Fruit fly (Drosophila melanogaster) whole organism, embryonic: ENCODE data around the gene CG13250.

Experiments used
- Atf-2 ChIP-seq: fragments of 200-800 bp; sonication (Bioruptor generic); optimal IDR thresholded peaks from 2 replicates; lab custom pipeline; 2016; ENCODE audit warnings: missing biosample characterization, missing genetic modification characterization
- Atf3 ChIP-seq: fragments of 200-800 bp; sonication (Bioruptor generic); optimal IDR thresholded peaks from 3 replicates; lab custom pipeline; 2016; ENCODE audit warnings: missing biosample characterization, missing genetic modification characterization
- BEAF-32 ChIP-seq: fragments of 200-800 bp; sonication (Bioruptor generic); optimal IDR thresholded peaks from 3 replicates; lab custom pipeline; 2017; ENCODE audit warnings: missing biosample characterization, missing genetic modification characterization, mild to moderate bottlenecking, moderate library complexity, missing genetic modification reagents
- CG10366 ChIP-seq: fragments of 200-800 bp; sonication (Bioruptor generic); IDR thresholded peaks from 2 replicates; pipeline ENCODE4 v1.3.6; 2022; ENCODE audit warnings: missing biosample characterization, missing genetic modification characterization
- CG10431 ChIP-seq: fragments of 200-800 bp; sonication (Bioruptor generic); optimal IDR thresholded peaks from 3 replicates; lab custom pipeline; 2018; ENCODE audit warnings: missing biosample characterization, mild to moderate bottlenecking, missing genetic modification characterization
- CG10543 ChIP-seq: fragments of 200-800 bp; sonication (Bioruptor generic); optimal IDR thresholded peaks from 3 replicates; lab custom pipeline; 2017; ENCODE audit warnings: missing biosample characterization, mild to moderate bottlenecking, missing genetic modification characterization, moderate library complexity
- CG10959 ChIP-seq: fragments of 200-800 bp; sonication (Bioruptor generic); IDR thresholded peaks from 2 replicates; pipeline ENCODE4 v1.3.6; 2022; ENCODE audit warnings: missing biosample characterization, missing genetic modification characterization
- CG11247 ChIP-seq: fragments of 200-800 bp; sonication (Bioruptor generic); IDR thresholded peaks from 2 replicates; pipeline ENCODE4 v1.3.6; 2022; ENCODE audit warnings: missing biosample characterization, missing genetic modification characterization
- CG11456 ChIP-seq: fragments of 200-800 bp; sonication (Bioruptor generic); IDR thresholded peaks from 3 replicates; pipeline ENCODE4 v1.3.6; 2022; ENCODE audit warnings: missing biosample characterization, missing genetic modification characterization
- CG12236 ChIP-seq: fragments of 200-800 bp; sonication (Bioruptor generic); optimal IDR thresholded peaks from 2 replicates; lab custom pipeline; 2016; ENCODE audit warnings: missing biosample characterization, missing genetic modification characterization
- CG15073 ChIP-seq: fragments of 200-800 bp; sonication (Bioruptor generic); optimal IDR thresholded peaks from 2 replicates; lab custom pipeline; 2016; ENCODE audit warnings: missing biosample characterization, missing genetic modification characterization
- CG1647 ChIP-seq: fragments of 200-800 bp; sonication (Bioruptor generic); optimal IDR thresholded peaks from 3 replicates; lab custom pipeline; 2016; ENCODE audit warnings: missing biosample characterization, missing genetic modification characterization
- CG18764 ChIP-seq: fragments of 200-800 bp; sonication (Bioruptor generic); optimal IDR thresholded peaks from 3 replicates; lab custom pipeline; 2016; ENCODE audit warnings: missing biosample characterization, missing genetic modification characterization
- CG31441 ChIP-seq: fragments of 200-800 bp; sonication (Bioruptor generic); IDR thresholded peaks from 2 replicates; pipeline ENCODE4 v1.3.6; 2022; ENCODE audit warnings: missing biosample characterization, missing genetic modification characterization
- CG3407 ChIP-seq: fragments of 200-800 bp; sonication (Bioruptor generic); optimal IDR thresholded peaks from 2 replicates; lab custom pipeline; 2018; ENCODE audit warnings: missing biosample characterization, mild to moderate bottlenecking, missing genetic modification characterization
- CG34376 ChIP-seq: fragments of 200-800 bp; sonication (Bioruptor generic); optimal IDR thresholded peaks from 2 replicates; lab custom pipeline; 2018; ENCODE audit warnings: missing biosample characterization, mild to moderate bottlenecking, missing genetic modification characterization
- CG3838 ChIP-seq: fragments of 200-800 bp; sonication (Bioruptor generic); optimal IDR thresholded peaks from 3 replicates; lab custom pipeline; 2016; ENCODE audit warnings: missing biosample characterization, missing genetic modification characterization
- CG5953 ChIP-seq: fragments of 200-800 bp; sonication (Bioruptor generic); IDR thresholded peaks from 2 replicates; pipeline ENCODE4 v1.3.6; 2022; ENCODE audit warnings: missing biosample characterization, missing genetic modification characterization
- CG6654 ChIP-seq: fragments of 200-800 bp; sonication (Bioruptor generic); optimal IDR thresholded peaks from 2 replicates; lab custom pipeline; 2017; ENCODE audit warnings: missing biosample characterization, mild to moderate bottlenecking, missing genetic modification characterization
- CG6813 ChIP-seq: fragments of 200-800 bp; sonication (Bioruptor generic); optimal IDR thresholded peaks from 2 replicates; lab custom pipeline; 2017; ENCODE audit warnings: missing biosample characterization, missing genetic modification characterization, mild to moderate bottlenecking, moderate library complexity, missing genetic modification reagents
- CG7786 ChIP-seq: fragments of 200-800 bp; sonication (Bioruptor generic); optimal IDR thresholded peaks from 2 replicates; lab custom pipeline; 2016; ENCODE audit warnings: missing biosample characterization, missing genetic modification characterization
- CG8478 ChIP-seq: fragments of >200 bp; optimal IDR thresholded peaks from 2 replicates; lab custom pipeline; 2018
- CG9609 ChIP-seq: fragments of 200-800 bp; sonication (Bioruptor generic); optimal IDR thresholded peaks from 3 replicates; lab custom pipeline; 2016; ENCODE audit warnings: missing biosample characterization, missing genetic modification characterization
- CG9817 ChIP-seq: fragments of 200-800 bp; sonication (Bioruptor generic); optimal IDR thresholded peaks from 2 replicates; lab custom pipeline; 2018; ENCODE audit warnings: missing biosample characterization, mild to moderate bottlenecking, missing genetic modification characterization, moderate library complexity
- CG9876 ChIP-seq: fragments of 200-800 bp; sonication (Bioruptor generic); optimal IDR thresholded peaks from 2 replicates; lab custom pipeline; 2016; ENCODE audit warnings: missing biosample characterization, missing genetic modification characterization
- Dbx ChIP-seq: fragments of 200-800 bp; sonication (Bioruptor generic); IDR thresholded peaks from 3 replicates; pipeline ENCODE4 v1.3.6; 2022; ENCODE audit warnings: missing biosample characterization, missing genetic modification characterization
- GATAe ChIP-seq: fragments of 200-800 bp; sonication (Bioruptor generic); conservative IDR thresholded peaks from 2 replicates; pipeline ENCODE4 v1.3.6; 2022; ENCODE audit warnings: missing biosample characterization, missing genetic modification characterization
- Hr3 ChIP-seq: fragments of 200-800 bp; sonication (Bioruptor generic); optimal IDR thresholded peaks from 3 replicates; lab custom pipeline; 2016; ENCODE audit warnings: missing biosample characterization, missing genetic modification characterization
- Hr51 ChIP-seq, 2 experiments: fragments of 200-800 bp; sonication (Bioruptor generic); optimal IDR thresholded peaks; 2 replicates in 1 of 2; 3 replicates in 1 of 2; lab custom pipeline; 2016 to 2018; ENCODE audit warnings: missing biosample characterization in 2 of 2, missing genetic modification characterization in 2 of 2, mild to moderate bottlenecking in 1 of 2, moderate library complexity in 1 of 2
- Mes4 ChIP-seq: fragments of 200-800 bp; sonication (Bioruptor generic); optimal IDR thresholded peaks from 2 replicates; lab custom pipeline; 2016; ENCODE audit warnings: missing biosample characterization, missing genetic modification characterization
- NC2α ChIP-seq: fragments of 200-800 bp; sonication (Bioruptor generic); optimal IDR thresholded peaks from 2 replicates; lab custom pipeline; 2016; ENCODE audit warnings: missing biosample characterization, missing genetic modification characterization
- Sox102F ChIP-seq: fragments of 200-800 bp; sonication (Bioruptor generic); optimal IDR thresholded peaks from 2 replicates; lab custom pipeline; 2018; ENCODE audit warnings: missing biosample characterization, mild to moderate bottlenecking, missing genetic modification characterization, moderate library complexity
- ac ChIP-seq: fragments of 200-800 bp; sonication (Bioruptor generic); optimal IDR thresholded peaks from 3 replicates; lab custom pipeline; 2017; ENCODE audit warnings: missing biosample characterization, mild to moderate bottlenecking, missing genetic modification characterization
- ara ChIP-seq: fragments of 200-800 bp; sonication (Bioruptor generic); IDR thresholded peaks from 2 replicates; pipeline ENCODE4 v1.3.6; 2022; ENCODE audit warnings: missing biosample characterization, missing genetic modification characterization
- ase ChIP-seq: fragments of 200-800 bp; sonication (Bioruptor generic); IDR thresholded peaks from 3 replicates; pipeline ENCODE4 v1.3.6; 2022; ENCODE audit warnings: missing biosample characterization, missing genetic modification characterization
- bigmax ChIP-seq: fragments of 200-800 bp; sonication (Bioruptor generic); optimal IDR thresholded peaks from 2 replicates; lab custom pipeline; 2018; ENCODE audit warnings: missing biosample characterization, mild to moderate bottlenecking, missing genetic modification characterization
- caup ChIP-seq: fragments of 200-800 bp; sonication (Bioruptor generic); optimal IDR thresholded peaks from 3 replicates; lab custom pipeline; 2017; ENCODE audit warnings: missing biosample characterization, mild to moderate bottlenecking, missing genetic modification characterization, moderate library complexity; ENCODE audit not compliant: severe bottlenecking
- chm ChIP-seq: fragments of 200-800 bp; sonication (Bioruptor generic); IDR thresholded peaks from 2 replicates; pipeline ENCODE4 v1.3.6; 2022; ENCODE audit warnings: missing biosample characterization, missing genetic modification characterization
- fru ChIP-seq: fragments of >200 bp; optimal IDR thresholded peaks from 2 replicates; lab custom pipeline; 2017
- h ChIP-seq: fragments of >200 bp; optimal IDR thresholded peaks from 2 replicates; lab custom pipeline; 2017
- ind ChIP-seq: fragments of 200-800 bp; sonication (Bioruptor generic); optimal IDR thresholded peaks from 3 replicates; lab custom pipeline; 2016; ENCODE audit warnings: missing biosample characterization, missing genetic modification characterization
- ken ChIP-seq: fragments of 200-800 bp; sonication (Bioruptor generic); IDR thresholded peaks from 3 replicates; pipeline ENCODE4 v1.3.6; 2022; ENCODE audit warnings: missing biosample characterization, missing genetic modification characterization
- lmd ChIP-seq: fragments of 200-800 bp; sonication (Bioruptor generic); IDR thresholded peaks from 2 replicates; pipeline ENCODE4 v1.3.6; 2022; ENCODE audit warnings: missing biosample characterization, missing genetic modification characterization
- onecut ChIP-seq: fragments of 200-800 bp; sonication (Bioruptor generic); IDR thresholded peaks from 2 replicates; pipeline ENCODE4 v1.3.6; 2022; ENCODE audit warnings: missing biosample characterization, missing genetic modification characterization
- otp ChIP-seq: fragments of 200-800 bp; sonication (Bioruptor generic); IDR thresholded peaks from 3 replicates; pipeline ENCODE4, ENCODE4 v1.3.6; 2022; ENCODE audit warnings: missing biosample characterization, missing genetic modification characterization
- pita ChIP-seq: fragments of 200-800 bp; sonication (Bioruptor generic); optimal IDR thresholded peaks from 2 replicates; lab custom pipeline; 2017; ENCODE audit warnings: missing biosample characterization, mild to moderate bottlenecking, missing genetic modification characterization
- row ChIP-seq: fragments of 200-800 bp; sonication (Bioruptor generic); IDR thresholded peaks from 3 replicates; pipeline ENCODE4 v1.3.6; 2022; ENCODE audit warnings: missing biosample characterization, missing genetic modification characterization
- shn ChIP-seq: fragments of 200-800 bp; sonication (Bioruptor generic); optimal IDR thresholded peaks from 3 replicates; lab custom pipeline; 2016; ENCODE audit warnings: missing biosample characterization, missing genetic modification characterization
- ssp ChIP-seq: fragments of 200-800 bp; sonication (Bioruptor generic); IDR thresholded peaks from 2 replicates; pipeline ENCODE4 v1.3.6; 2022; ENCODE audit warnings: missing biosample characterization, missing genetic modification characterization
- tin ChIP-seq: fragments of 200-800 bp; sonication (Bioruptor generic); optimal IDR thresholded peaks from 3 replicates; lab custom pipeline; 2016; ENCODE audit warnings: missing biosample characterization, missing genetic modification characterization
- tx ChIP-seq: fragments of 200-800 bp; sonication (Bioruptor generic); optimal IDR thresholded peaks from 2 replicates; lab custom pipeline; 2016; ENCODE audit warnings: missing biosample characterization, missing genetic modification characterization
- zfh1 ChIP-seq: fragments of 200-800 bp; sonication (Bioruptor generic); IDR thresholded peaks from 3 replicates; pipeline ENCODE4 v1.3.6; 2022; ENCODE audit warnings: missing biosample characterization, missing genetic modification characterization

The CG13250 gene

dm6 chr3L:20526196-20526740, 7.2 kb upstream of the CG13250 start, which contains the start of gene Nubp2 (continued):
- TF ChIP-seq CG3838 (GFP tag; lab: Kevin White, UChicago) (peak; percentile 93), CG10543 (GFP tag; lab: Kevin White, UChicago) (peak; percentile 97), CG10431 (GFP tag; lab: Kevin White, UChicago) (peak; percentile 82), CG9609 (GFP tag; lab: Kevin White, UChicago) (peak; percentile 94), GATAe (GFP tag; lab: Robert Waterston, UW) (peak; percentile 90), ssp (GFP tag; lab: Robert Waterston, UW) (peak; percentile 90), Atf-2 (GFP tag; lab: Kevin White, UChicago) (peak; percentile 91), CG10366 (GFP tag; lab: Robert Waterston, UW) (peak; percentile 90), Mes4 (GFP tag; lab: Kevin White, UChicago) (peak; percentile 87), Atf3 (GFP tag; lab: Kevin White, UChicago) (peak; percentile 92), row (GFP tag; lab: Robert Waterston, UW) (peak; percentile 98), CG15073 (GFP tag; lab: Kevin White, UChicago) (peak; percentile 78), h (lab: Kevin White, UChicago) (no peak), ken (GFP tag; lab: Robert Waterston, UW) (peak; percentile 92), CG8478 (no peak), NC2α (GFP tag; lab: Kevin White, UChicago) (peak; percentile 85), tx (GFP tag; lab: Kevin White, UChicago) (peak; percentile 92), Dbx (GFP tag; lab: Robert Waterston, UW) (peak; percentile 95), zfh1 (GFP tag; lab: Robert Waterston, UW) (peak; percentile 91), ind (GFP tag; lab: Kevin White, UChicago) (peak; percentile 97), CG3407 (GFP tag; lab: Kevin White, UChicago) (peak; percentile 86), CG11456 (GFP tag; lab: Robert Waterston, UW) (peak; percentile 91), CG31441 (GFP tag; lab: Robert Waterston, UW) (peak; percentile 98), chm (GFP tag; lab: Robert Waterston, UW) (peak; percentile 84), ara (GFP tag; lab: Robert Waterston, UW) (peak; percentile 68), CG18764 (GFP tag; lab: Kevin White, UChicago) (peak; percentile 94), CG9817 (tag; lab: Kevin White, UChicago) (peak; percentile 97), CG7786 (GFP tag; lab: Kevin White, UChicago) (peak; percentile 90), BEAF-32 (GFP tag; lab: Kevin White, UChicago) (peak; percentile 69), pita (GFP tag; lab: Kevin White, UChicago) (no peak), bigmax (peak; percentile 9), caup (GFP tag; lab: Kevin White, UChicago) (peak; percentile 93), tin (peak; percentile 97), otp (GFP tag; lab: Robert Waterston, UW) (peak; percentile 83), ase (GFP tag; lab: Robert Waterston, UW) (peak; percentile 88), CG34376 (peak; percentile 95), Hr51 (GFP tag; optimal IDR thresholded peaks at IDR 0.05; lab: Kevin White, UChicago) (peak; percentile 92 to 95), Hr3 (GFP tag; lab: Kevin White, UChicago) (peak; percentile 99), CG9876 (peak; percentile 87), CG5953 (peak; percentile 65; the same call in 1 of the 2 replicates), CG6813 (GFP tag; lab: Kevin White, UChicago) (peak; percentile 64), CG12236 (peak; percentile 88), fru (no peak), CG6654 (GFP tag; lab: Kevin White, UChicago) (peak; percentile 84), CG11247 (GFP tag; lab: Robert Waterston, UW) (peak; percentile 90), ac (GFP tag; lab: Kevin White, UChicago) (peak; percentile 83), shn (GFP tag; lab: Kevin White, UChicago) (peak; percentile 92), onecut (GFP tag; lab: Robert Waterston, UW) (peak; percentile 78), lmd (GFP tag; lab: Robert Waterston, UW) (peak; percentile 96), CG1647 (GFP tag; lab: Kevin White, UChicago) (peak; percentile 92), Sox102F (peak; percentile 94), CG10959 (peak; percentile 86)
